Fruit fly (Drosophila melanogaster): ENCODE measurements around the gene mub.
A peak's percentile ranks its signal among the peaks of the same experiment; 100 is the strongest.

mub gene

DNA sequence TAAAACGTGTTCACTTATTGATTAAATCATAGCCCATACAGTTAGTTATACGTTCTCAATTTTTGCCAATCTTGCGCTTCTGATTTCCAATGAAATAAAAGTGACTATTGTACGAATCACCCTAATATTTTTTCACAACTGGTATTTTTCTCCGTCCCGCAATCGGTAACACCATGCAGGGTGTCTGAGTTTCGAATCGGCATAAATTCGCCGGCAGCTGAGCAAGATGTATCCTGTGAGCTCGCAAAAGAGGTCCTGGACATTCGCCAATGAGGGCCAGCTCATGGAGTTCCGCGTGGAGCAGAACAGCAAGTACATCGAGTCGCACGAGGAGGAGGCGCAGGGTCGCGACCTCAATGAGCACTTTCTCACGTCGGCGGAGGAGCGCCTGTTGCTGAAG, 22.8 kb upstream of the mub start, which contains the start of gene CycH (continued):
- TF ChIP-seq bbx (GFP tag; IDR thresholded peaks at IDR 0.05; ENCODE audit: partially characterized antibody) (no peak), Nf-YA (GFP tag; IDR thresholded peaks at IDR 0.05) (no peak), kni (GFP tag; optimal IDR thresholded peaks at IDR 0.05) (no peak), HLH4C (GFP tag; IDR thresholded peaks at IDR 0.05; ENCODE audit: partially characterized antibody) (no peak), CHES-1-like (GFP tag; optimal IDR thresholded peaks at IDR 0.05) (peak; percentile 25), Hr39 (optimal IDR thresholded peaks at IDR 0.05) (no peak), Atf3 (GFP tag; optimal IDR thresholded peaks at IDR 0.05) (no peak), CG33213 (GFP tag; optimal IDR thresholded peaks at IDR 0.05) (no peak), CG16779 (GFP tag; IDR thresholded peaks at IDR 0.05) (no peak; the same call in 1 of the 2 replicates), CG11695 (GFP tag; IDR thresholded peaks at IDR 0.05) (no peak), CG17829 (tag; optimal IDR thresholded peaks at IDR 0.05) (peak; percentile 63), CG17802 (tag; optimal IDR thresholded peaks at IDR 0.05) (no peak), CG1024 (GFP tag; IDR thresholded peaks at IDR 0.05) (0 out of 2 replicates have a peak, but pooled peaks have one; percentile 41), ro (GFP tag; IDR thresholded peaks at IDR 0.05) (no peak), CG12104 (GFP tag; optimal IDR thresholded peaks at IDR 0.05) (no peak), ken (GFP tag; IDR thresholded peaks at IDR 0.05) (no peak), CG12071 (GFP tag; optimal IDR thresholded peaks at IDR 0.05) (no peak), crol (GFP tag; IDR thresholded peaks at IDR 0.05) (no peak), Dad (GFP tag; optimal IDR thresholded peaks at IDR 0.05) (no peak), dm (GFP tag; optimal IDR thresholded peaks at IDR 0.05) (no peak), B-H2 (GFP tag; optimal IDR thresholded peaks at IDR 0.05) (no peak), zf30C (GFP tag; optimal IDR thresholded peaks at IDR 0.05) (no peak), hbn (GFP tag; IDR thresholded peaks at IDR 0.05; ENCODE audit: partially characterized antibody) (no peak), shn (GFP tag; optimal IDR thresholded peaks at IDR 0.05) (no peak), HmgD (GFP tag; optimal IDR thresholded peaks at IDR 0.05) (no peak), CG14860 (GFP tag; IDR thresholded peaks at IDR 0.05; ENCODE audit: partially characterized antibody) (no peak), ind (GFP tag; optimal IDR thresholded peaks at IDR 0.05) (peak; percentile 1), HmgZ (tag; optimal IDR thresholded peaks at IDR 0.05) (peak; percentile 57), GATAe (GFP tag; conservative IDR thresholded peaks at IDR 0.05) (no peak), zfh1 (GFP tag; IDR thresholded peaks at IDR 0.05) (0 out of 3 replicates have a peak, but pooled peaks have one; percentile 44), dysf (GFP tag; IDR thresholded peaks at IDR 0.05) (no peak; the same call in 2 of the 3 replicates), aop (GFP tag; IDR thresholded peaks at IDR 0.05) (no peak), btn (GFP tag; optimal IDR thresholded peaks at IDR 0.05) (no peak), CG16815 (GFP tag; optimal IDR thresholded peaks at IDR 0.05) (no peak), CG6654 (GFP tag; optimal IDR thresholded peaks at IDR 0.05) (no peak), ranshi (GFP tag; IDR thresholded peaks at IDR 0.05) (no peak), CoRest (tag; optimal IDR thresholded peaks at IDR 0.05) (peak; percentile 36), dpn (GFP tag; optimal IDR thresholded peaks at IDR 0.05) (peak; percentile 7 to 63), CG32532 (GFP tag; IDR thresholded peaks at IDR 0.05) (no peak; the same call in 1 of the 2 replicates), Med (GFP tag) (peak; percentile 89), CG6854 (GFP tag; optimal IDR thresholded peaks at IDR 0.05) (no peak), CG10979 (tag; optimal IDR thresholded peaks at IDR 0.05) (no peak), Stat92E (GFP tag; optimal IDR thresholded peaks at IDR 0.05) (no peak), fd64A (GFP tag; optimal IDR thresholded peaks at IDR 0.05) (no peak), tio (GFP tag; optimal IDR thresholded peaks at IDR 0.05) (no peak), Gsc (GFP tag; IDR thresholded peaks at IDR 0.05) (no peak), peb (GFP tag; IDR thresholded peaks at IDR 0.05) (no peak), CG2875 (GFP tag; optimal IDR thresholded peaks at IDR 0.05) (no peak)

Data from whole organism, embryonic.